Worm (Caenorhabditis elegans) whole organism, L1 larva: ENCODE data around the gene otub-1.

Experiments used
- C34B4.2 ChIP-seq: sonication (generic microtip); optimal IDR thresholded peaks from 2 replicates; lab custom pipeline; 2017; ENCODE audit warnings: mild to moderate bottlenecking, missing genetic modification characterization, missing compliant biosample characterization
- ama-1 ChIP-seq: fragments of 150-350 bp; optimal IDR thresholded peaks from 2 replicates; lab custom pipeline; 2014
- blmp-1 ChIP-seq: fragments of 150-350 bp; optimal IDR thresholded peaks from 2 replicates; lab custom pipeline; 2014; ENCODE audit warnings: missing biosample characterization, missing genetic modification characterization
- ceh-63 ChIP-seq: fragments of 200-800 bp; sonication (Bioruptor generic); optimal IDR thresholded peaks from 2 replicates; lab custom pipeline; 2018; ENCODE audit warnings: mild to moderate bottlenecking, missing genetic modification characterization, missing compliant biosample characterization
- ceh-8 ChIP-seq: fragments of 200-800 bp; sonication (Bioruptor generic); optimal IDR thresholded peaks from 2 replicates; lab custom pipeline; 2018; ENCODE audit warnings: mild to moderate bottlenecking, missing genetic modification characterization, moderate library complexity, missing compliant biosample characterization
- ceh-82 ChIP-seq, 3 experiments: fragments of 150-350 bp in 1 of 3; sonication (generic microtip) in 2 of 3; optimal IDR thresholded peaks; 2 replicates each; lab custom pipeline; 2014 to 2017; ENCODE audit warnings: missing biosample characterization in 3 of 3, missing genetic modification characterization in 3 of 3
- ceh-88 ChIP-seq: fragments of 200-800 bp; sonication (Bioruptor generic); IDR thresholded peaks from 2 replicates; pipeline ENCODE4 v1.3.6; 2022; ENCODE audit warnings: missing genetic modification characterization, missing compliant biosample characterization
- ceh-90 ChIP-seq: sonication (generic microtip); optimal IDR thresholded peaks from 2 replicates; lab custom pipeline; 2016; ENCODE audit warnings: missing genetic modification characterization, missing compliant biosample characterization
- dpl-1 ChIP-seq, 3 experiments: fragments of 150-350 bp in 2 of 3; sonication (generic microtip) in 1 of 3; optimal IDR thresholded peaks; 2 replicates each; lab custom pipeline; 2014 to 2017; ENCODE audit warnings: missing biosample characterization in 3 of 3, missing genetic modification characterization in 3 of 3, missing genetic modification reagents in 3 of 3
- dsc-1 ChIP-seq: sonication (generic microtip); optimal IDR thresholded peaks from 2 replicates; lab custom pipeline; 2016; ENCODE audit warnings: mild to moderate bottlenecking, missing genetic modification characterization, missing compliant biosample characterization
- efl-1 ChIP-seq, 4 experiments: fragments of 150-350 bp; optimal IDR thresholded peaks in 3 of 4; peaks in 1 of 4; 1 replicate in 1 of 4; 2 replicates in 3 of 4; lab custom pipeline; 2014; ENCODE audit warnings: missing biosample characterization in 2 of 4, missing genetic modification characterization in 2 of 4, missing genetic modification reagents in 2 of 4
- egl-13 ChIP-seq: sonication (generic microtip); optimal IDR thresholded peaks from 2 replicates; lab custom pipeline; 2016; ENCODE audit warnings: missing genotype, missing genetic modification reagents, missing genetic modification characterization, missing compliant biosample characterization
- egl-27 ChIP-seq, 2 experiments: fragments of 150-350 bp in 1 of 2; sonication (generic microtip); optimal IDR thresholded peaks; 3 replicates each; lab custom pipeline; 2017 to 2018; ENCODE audit warnings: missing biosample characterization in 2 of 2, missing genetic modification characterization in 2 of 2, missing genetic modification reagents in 2 of 2
- elt-2 ChIP-seq: sonication (generic microtip); optimal IDR thresholded peaks from 2 replicates; lab custom pipeline; 2016; ENCODE audit warnings: missing genetic modification characterization, mild to moderate bottlenecking, inconsistent platforms, missing compliant biosample characterization, missing genetic modification reagents
- elt-3 ChIP-seq, 6 experiments: fragments of 150-350 bp in 1 of 6; sonication (generic microtip); optimal IDR thresholded peaks; 2 replicates each; lab custom pipeline; 2017 to 2018; ENCODE audit warnings: missing biosample characterization in 6 of 6, missing genetic modification characterization in 6 of 6, inconsistent platforms in 1 of 6
- ets-5 ChIP-seq: fragments of 200-800 bp; sonication (Bioruptor generic); IDR thresholded peaks from 2 replicates; pipeline ENCODE4 v1.3.6; 2022; ENCODE audit warnings: missing genetic modification characterization, missing compliant biosample characterization
- fkh-10 ChIP-seq: sonication (generic microtip); optimal IDR thresholded peaks from 2 replicates; lab custom pipeline; 2017; ENCODE audit warnings: missing biosample characterization, missing genetic modification reagents, missing genetic modification characterization
- fkh-4 ChIP-seq: sonication (generic microtip); optimal IDR thresholded peaks from 2 replicates; lab custom pipeline; 2016; ENCODE audit warnings: missing compliant biosample characterization, missing genetic modification characterization, borderline replicate concordance
- hlh-17 ChIP-seq: fragments of 200-800 bp; sonication (Bioruptor generic); optimal IDR thresholded peaks from 2 replicates; lab custom pipeline; 2018; ENCODE audit warnings: missing genetic modification characterization, mild to moderate bottlenecking, missing compliant biosample characterization, moderate library complexity, borderline replicate concordance
- hlh-4 ChIP-seq: sonication (generic microtip); optimal IDR thresholded peaks from 2 replicates; lab custom pipeline; 2016; ENCODE audit warnings: mild to moderate bottlenecking, missing genetic modification characterization, missing compliant biosample characterization
- isw-1 ChIP-seq: fragments of 200-800 bp; sonication (Bioruptor generic); IDR thresholded peaks from 2 replicates; pipeline ENCODE4 v1.3.6; 2022; ENCODE audit warnings: missing genetic modification characterization, missing compliant biosample characterization
- lin-14 ChIP-seq: fragments of 200-800 bp; sonication (Bioruptor generic); optimal IDR thresholded peaks from 2 replicates; lab custom pipeline; 2018; ENCODE audit warnings: mild to moderate bottlenecking, missing genetic modification characterization, moderate library complexity, missing compliant biosample characterization
- lin-15B ChIP-seq: fragments of 150-350 bp; sonication (generic microtip); optimal IDR thresholded peaks from 3 replicates; lab custom pipeline; 2014; ENCODE audit warnings: missing biosample characterization, missing genetic modification characterization
- lin-35 ChIP-seq, 2 experiments: fragments of 150-350 bp; optimal IDR thresholded peaks; 2 replicates each; lab custom pipeline; 2014; ENCODE audit warnings: missing biosample characterization in 2 of 2, missing genetic modification characterization in 2 of 2, missing genetic modification reagents in 2 of 2
- lsy-2 ChIP-seq, 2 experiments: fragments of 150-350 bp; optimal IDR thresholded peaks; 2 replicates each; lab custom pipeline; 2014; ENCODE audit warnings: missing biosample characterization in 2 of 2, missing genetic modification characterization in 2 of 2
- mab-9 ChIP-seq: fragments of 200-800 bp; sonication (Bioruptor generic); IDR thresholded peaks from 2 replicates; pipeline ENCODE4 v1.3.6; 2022; ENCODE audit warnings: missing genetic modification reagents, missing genetic modification characterization, missing compliant biosample characterization
- mdl-1 ChIP-seq, 2 experiments: fragments of 150-350 bp; optimal IDR thresholded peaks; 2 replicates each; lab custom pipeline; 2014 to 2017; ENCODE audit warnings: missing biosample characterization in 2 of 2, missing genetic modification characterization in 2 of 2, inconsistent platforms in 1 of 2
- mef-2 ChIP-seq: fragments of 150-350 bp; optimal IDR thresholded peaks from 2 replicates; lab custom pipeline; 2014; ENCODE audit warnings: missing biosample characterization, missing genetic modification characterization
- mep-1 ChIP-seq: fragments of 150-350 bp; optimal IDR thresholded peaks from 2 replicates; lab custom pipeline; 2014; ENCODE audit warnings: missing biosample characterization, missing genetic modification characterization
- nhr-237 ChIP-seq: fragments of 150-350 bp; optimal IDR thresholded peaks from 2 replicates; lab custom pipeline; 2014; ENCODE audit warnings: missing biosample characterization, missing genetic modification characterization
- nhr-28 ChIP-seq: fragments of 150-350 bp; optimal IDR thresholded peaks from 2 replicates; lab custom pipeline; 2014; ENCODE audit warnings: missing biosample characterization, missing genetic modification characterization
- nhr-47 ChIP-seq: sonication (generic microtip); optimal IDR thresholded peaks from 2 replicates; lab custom pipeline; 2016; ENCODE audit warnings: mild to moderate bottlenecking, missing genetic modification characterization, moderate library complexity, missing compliant biosample characterization
- nhr-71 ChIP-seq: sonication (generic microtip); optimal IDR thresholded peaks from 2 replicates; lab custom pipeline; 2016; ENCODE audit warnings: mild to moderate bottlenecking, missing genetic modification characterization, moderate library complexity, missing compliant biosample characterization
- nhr-76 ChIP-seq: sonication (generic microtip); optimal IDR thresholded peaks from 2 replicates; lab custom pipeline; 2017; ENCODE audit warnings: missing biosample characterization, missing genetic modification characterization
- pax-3 ChIP-seq: fragments of 200-800 bp; sonication (Bioruptor generic); optimal IDR thresholded peaks from 2 replicates; lab custom pipeline; 2018; ENCODE audit warnings: mild to moderate bottlenecking, missing genetic modification characterization, moderate library complexity, missing compliant biosample characterization
- rnt-1 ChIP-seq: sonication (generic microtip); optimal IDR thresholded peaks from 2 replicates; lab custom pipeline; 2016; ENCODE audit warnings: mild to moderate bottlenecking, missing genetic modification characterization, moderate library complexity, missing compliant biosample characterization
- skn-1 ChIP-seq: fragments of 150-350 bp; optimal IDR thresholded peaks from 2 replicates; lab custom pipeline; 2014; ENCODE audit warnings: missing biosample characterization, missing genetic modification characterization
- snu-23 ChIP-seq: sonication (generic microtip); optimal IDR thresholded peaks from 2 replicates; lab custom pipeline; 2016; ENCODE audit warnings: missing genetic modification characterization, missing compliant biosample characterization
- sox-4 ChIP-seq: sonication (generic microtip); optimal IDR thresholded peaks from 2 replicates; lab custom pipeline; 2016; ENCODE audit warnings: missing genetic modification characterization, missing compliant biosample characterization
- sup-37 ChIP-seq: fragments of 200-800 bp; sonication (Bioruptor generic); optimal IDR thresholded peaks from 2 replicates; lab custom pipeline; 2018; ENCODE audit warnings: mild to moderate bottlenecking, missing genetic modification characterization, missing compliant biosample characterization
- swsn-7 ChIP-seq: sonication (generic microtip); optimal IDR thresholded peaks from 2 replicates; lab custom pipeline; 2016; ENCODE audit warnings: missing genetic modification characterization, missing compliant biosample characterization
- tbx-2 ChIP-seq: sonication (generic microtip); optimal IDR thresholded peaks from 2 replicates; lab custom pipeline; 2016; ENCODE audit warnings: missing genetic modification characterization, missing compliant biosample characterization
- tlp-1 ChIP-seq: fragments of 150-350 bp; optimal IDR thresholded peaks from 2 replicates; lab custom pipeline; 2014; ENCODE audit warnings: missing biosample characterization, missing genetic modification characterization
- unc-62 ChIP-seq: fragments of 150-350 bp; optimal IDR thresholded peaks from 2 replicates; lab custom pipeline; 2014; ENCODE audit warnings: missing biosample characterization, missing genetic modification reagents, missing genetic modification characterization
- vab-15 ChIP-seq: sonication (generic microtip); optimal IDR thresholded peaks from 2 replicates; lab custom pipeline; 2017; ENCODE audit warnings: missing genotype, mild to moderate bottlenecking, missing genetic modification characterization, missing compliant biosample characterization
- zag-1 ChIP-seq: fragments of 150-350 bp; optimal IDR thresholded peaks from 2 replicates; lab custom pipeline; 2014; ENCODE audit warnings: missing biosample characterization, missing genetic modification characterization
- ztf-11 ChIP-seq, 2 experiments: sonication (generic microtip); optimal IDR thresholded peaks; 2 replicates each; lab custom pipeline; 2016 to 2017; ENCODE audit warnings: missing genetic modification characterization in 2 of 2, missing biosample characterization in 1 of 2, missing compliant biosample characterization in 1 of 2

otub-1 gene

ce11 chrV:15074907-15075306, 8.8 kb downstream of the otub-1 start:
- peak; percentile 23 for TF ChIP-seq fkh-10
- TF ChIP-seq lsy-2 (tag; optimal IDR thresholded peaks at IDR 0.05; lab: Kevin White, UChicago), result peak in 1 of 2 experiments; percentile 36
- TF ChIP-seq ceh-88 (GFP tag; lab: Robert Waterston, UW), result no peak
- TF ChIP-seq nhr-76 (tag; lab: Kevin White, UChicago), result no peak
- TF ChIP-seq lin-35 (GFP tag; optimal IDR thresholded peaks at IDR 0.05; lab: Kevin White, UChicago), result peak in 1 of 2 experiments; percentile 11
- peak; percentile 11 for TF ChIP-seq nhr-47 (tag; lab: Kevin White, UChicago)
- no peak for TF ChIP-seq tlp-1 (tag; lab: Kevin White, UChicago)
- TF ChIP-seq ceh-90 (tag; lab: Kevin White, UChicago), result no peak
- no peak for TF ChIP-seq elt-3 (tag; optimal IDR thresholded peaks at IDR 0.05; lab: Kevin White, UChicago)
- peak in 1 of 3 experiments; percentile 7 for TF ChIP-seq dpl-1 (GFP tag; optimal IDR thresholded peaks at IDR 0.05; lab: Kevin White, UChicago)
- no peak for TF ChIP-seq swsn-7
- TF ChIP-seq lin-14 (GFP tag; lab: Kevin White, UChicago), result peak; percentile 68
- TF ChIP-seq isw-1 (GFP tag; lab: Robert Waterston, UW), result no peak
- TF ChIP-seq snu-23 (GFP tag; lab: Kevin White, UChicago), result no peak
- TF ChIP-seq ceh-82 (tag; optimal IDR thresholded peaks at IDR 0.05; lab: Kevin White, UChicago), result peak in 2 of 3 experiments; percentile 16 to 48
- TF ChIP-seq rnt-1 (tag; lab: Kevin White, UChicago), result peak; percentile 23
- no peak for TF ChIP-seq hlh-4
- TF ChIP-seq mep-1 (tag; lab: Kevin White, UChicago), result peak; percentile 17
- TF ChIP-seq C34B4.2 (tag; lab: Kevin White, UChicago), result no peak
- TF ChIP-seq efl-1 (optimal IDR thresholded peaks at IDR 0.05; lab: Kevin White, UChicago), result peak; percentile 12 to 24
- peak in 1 of 2 experiments; percentile 11 for TF ChIP-seq efl-1 (GFP tag; optimal IDR thresholded peaks at IDR 0.05 in 1 of 2; lab: Kevin White, UChicago)

ce11 chrV:15078560-15078959, 12.5 kb downstream of the otub-1 start:
- TF ChIP-seq tbx-2 (tag; lab: Kevin White, UChicago) (no peak), dsc-1 (tag; lab: Kevin White, UChicago) (peak; percentile 64), nhr-47 (tag; lab: Kevin White, UChicago) (no peak), sox-4 (tag; lab: Kevin White, UChicago) (no peak), blmp-1 (tag; lab: Kevin White, UChicago) (peak; percentile 66), elt-2 (tag; lab: Kevin White, UChicago) (no peak)

ce11 chrV:15082291-15082690, 16.2 kb downstream of the otub-1 start, which contains the start of the genes C01G10.10 and C01G10.9:
Gene C01G10.10 (minus strand): TSS chrV:15082441.
Gene C01G10.9 (plus strand): TSS chrV:15082530.
- TF ChIP-seq mef-2 (tag; lab: Kevin White, UChicago) (no peak), egl-27 (tag; optimal IDR thresholded peaks at IDR 0.05; lab: Kevin White, UChicago) (no peak), C34B4.2 (tag; lab: Kevin White, UChicago) (no peak), ama-1 (no peak), snu-23 (GFP tag; lab: Kevin White, UChicago) (peak; percentile 86), ceh-63 (GFP tag; lab: Kevin White, UChicago) (no peak), sup-37 (no peak), nhr-71 (tag; lab: Kevin White, UChicago) (peak; percentile 87), nhr-237 (tag; lab: Kevin White, UChicago) (no peak), hlh-17 (no peak), egl-13 (tag; lab: Kevin White, UChicago) (no peak), lin-15B (tag; lab: Kevin White, UChicago) (no peak), nhr-76 (tag; lab: Kevin White, UChicago) (no peak), sox-4 (tag; lab: Kevin White, UChicago) (peak; percentile 90), ets-5 (GFP tag; lab: Robert Waterston, UW) (no peak), nhr-28 (tag; lab: Kevin White, UChicago) (no peak), ztf-11 (tag; optimal IDR thresholded peaks at IDR 0.05; lab: Kevin White, UChicago) (peak in 1 of 2 experiments; percentile 95), mab-9 (GFP tag; lab: Robert Waterston, UW) (peak; percentile 78; the same call in 1 of the 2 replicates), vab-15 (tag; lab: Kevin White, UChicago) (no peak), fkh-4 (tag; lab: Kevin White, UChicago) (peak; percentile 94), pax-3 (tag; lab: Kevin White, UChicago) (peak; percentile 96), isw-1 (GFP tag; lab: Robert Waterston, UW) (peak; percentile 46; the same call in 1 of the 2 replicates), ceh-8 (no peak), zag-1 (tag; lab: Kevin White, UChicago) (no peak), ceh-88 (GFP tag; lab: Robert Waterston, UW) (no peak), skn-1 (tag; lab: Kevin White, UChicago) (peak; percentile 38), mdl-1 (tag; optimal IDR thresholded peaks at IDR 0.05; lab: Kevin White, UChicago) (no peak), unc-62 (GFP tag; lab: Kevin White, UChicago) (no peak), swsn-7 (peak; percentile 83)
